Fruit fly (Drosophila melanogaster) whole organism, embryonic: ENCODE data around the gene CG13113.

Source experiments
- Aef1 ChIP-seq: fragments of 200-800 bp; sonication (Bioruptor generic); IDR thresholded peaks from 3 replicates; pipeline ENCODE4 v1.3.6; 2022; ENCODE audit warnings: missing biosample characterization, missing genetic modification characterization
- Bdp1 ChIP-seq: fragments of 200-800 bp; sonication (Bioruptor generic); optimal IDR thresholded peaks from 3 replicates; lab custom pipeline; 2016; ENCODE audit warnings: missing biosample characterization, missing genetic modification characterization
- Bgb ChIP-seq: fragments of 200-800 bp; sonication (Bioruptor generic); IDR thresholded peaks from 2 replicates; pipeline ENCODE4 v1.3.6; 2022; ENCODE audit warnings: missing biosample characterization, missing genetic modification characterization; ENCODE audit not compliant: partially characterized antibody
- CG11456 ChIP-seq: fragments of 200-800 bp; sonication (Bioruptor generic); IDR thresholded peaks from 3 replicates; pipeline ENCODE4 v1.3.6; 2022; ENCODE audit warnings: missing biosample characterization, missing genetic modification characterization
- CG11504 ChIP-seq: fragments of 200-800 bp; sonication (Bioruptor generic); optimal IDR thresholded peaks from 3 replicates; lab custom pipeline; 2019; ENCODE audit warnings: missing biosample characterization, mild to moderate bottlenecking, missing genetic modification characterization, moderate library complexity
- CG12659 ChIP-seq: fragments of 200-800 bp; sonication (Bioruptor generic); optimal IDR thresholded peaks from 3 replicates; lab custom pipeline; 2017; ENCODE audit warnings: mild to moderate bottlenecking, missing biosample characterization, missing genetic modification reagents, missing genetic modification characterization
- CG31365 ChIP-seq: fragments of 200-800 bp; sonication (Bioruptor generic); optimal IDR thresholded peaks from 2 replicates; lab custom pipeline; 2018; ENCODE audit warnings: missing biosample characterization, mild to moderate bottlenecking, missing genetic modification characterization
- CG31388 ChIP-seq: fragments of 200-800 bp; sonication (Bioruptor generic); optimal IDR thresholded peaks from 2 replicates; lab custom pipeline; 2016; ENCODE audit warnings: missing biosample characterization, missing genetic modification characterization
- CG32532 ChIP-seq: fragments of 200-800 bp; sonication (Bioruptor generic); IDR thresholded peaks from 2 replicates; pipeline ENCODE4 v1.3.6; 2022; ENCODE audit warnings: missing biosample characterization, missing genetic modification characterization
- CG34376 ChIP-seq: fragments of 200-800 bp; sonication (Bioruptor generic); optimal IDR thresholded peaks from 2 replicates; lab custom pipeline; 2018; ENCODE audit warnings: missing biosample characterization, mild to moderate bottlenecking, missing genetic modification characterization
- CG3847 ChIP-seq: fragments of 200-800 bp; sonication (Bioruptor generic); IDR thresholded peaks from 2 replicates; pipeline ENCODE4 v1.3.6; 2022; ENCODE audit warnings: missing biosample characterization, missing genetic modification characterization
- CG42726 ChIP-seq: fragments of 200-800 bp; sonication (Bioruptor generic); IDR thresholded peaks from 2 replicates; pipeline ENCODE4 v1.3.6; 2022; ENCODE audit warnings: missing biosample characterization, missing genetic modification characterization; ENCODE audit not compliant: partially characterized antibody
- CG4404 ChIP-seq: fragments of 200-800 bp; sonication (Bioruptor generic); IDR thresholded peaks from 2 replicates; pipeline ENCODE4 v1.3.6; 2022; ENCODE audit warnings: missing biosample characterization, missing genetic modification characterization
- CG4424 ChIP-seq: fragments of 200-800 bp; sonication (Bioruptor generic); optimal IDR thresholded peaks from 3 replicates; lab custom pipeline; 2016; ENCODE audit warnings: missing biosample characterization, missing genetic modification characterization
- CG6654 ChIP-seq: fragments of 200-800 bp; sonication (Bioruptor generic); optimal IDR thresholded peaks from 2 replicates; lab custom pipeline; 2017; ENCODE audit warnings: missing biosample characterization, mild to moderate bottlenecking, missing genetic modification characterization
- CG6765 ChIP-seq: fragments of 200-800 bp; sonication (Bioruptor generic); optimal IDR thresholded peaks from 3 replicates; lab custom pipeline; 2017; ENCODE audit warnings: missing biosample characterization, mild to moderate bottlenecking, missing genetic modification characterization
- CG6813 ChIP-seq: fragments of 200-800 bp; sonication (Bioruptor generic); optimal IDR thresholded peaks from 2 replicates; lab custom pipeline; 2017; ENCODE audit warnings: missing biosample characterization, missing genetic modification characterization, mild to moderate bottlenecking, moderate library complexity, missing genetic modification reagents
- CG7372 ChIP-seq: fragments of 200-800 bp; sonication (Bioruptor generic); IDR thresholded peaks from 2 replicates; pipeline ENCODE4 v1.3.6; 2022; ENCODE audit warnings: missing biosample characterization, missing genetic modification characterization
- CG7963 ChIP-seq: fragments of 200-800 bp; sonication (Bioruptor generic); IDR thresholded peaks from 3 replicates; pipeline ENCODE4 v1.3.6; 2022; ENCODE audit warnings: missing biosample characterization, missing genetic modification characterization; ENCODE audit not compliant: partially characterized antibody
- CG7987 ChIP-seq: fragments of 200-800 bp; sonication (Bioruptor generic); optimal IDR thresholded peaks from 2 replicates; lab custom pipeline; 2018; ENCODE audit warnings: missing biosample characterization, mild to moderate bottlenecking, missing genetic modification characterization, moderate library complexity
- CG8944 ChIP-seq: fragments of 200-800 bp; sonication (Bioruptor generic); optimal IDR thresholded peaks from 3 replicates; lab custom pipeline; 2016; ENCODE audit warnings: missing biosample characterization, missing genetic modification characterization
- Dad ChIP-seq: fragments of 200-800 bp; sonication (Bioruptor generic); optimal IDR thresholded peaks from 3 replicates; lab custom pipeline; 2016; ENCODE audit warnings: missing biosample characterization, missing genetic modification characterization
- Drgx ChIP-seq: fragments of 200-800 bp; sonication (Bioruptor generic); IDR thresholded peaks from 2 replicates; pipeline ENCODE4 v1.3.6; 2022; ENCODE audit warnings: missing biosample characterization, missing genetic modification characterization
- HLH54F ChIP-seq: fragments of 200-800 bp; sonication (Bioruptor generic); optimal IDR thresholded peaks from 3 replicates; lab custom pipeline; 2016; ENCODE audit warnings: missing biosample characterization, missing genetic modification characterization
- Med ChIP-seq: fragments of 200-800 bp; sonication (Bioruptor generic); peaks from one replicate; lab custom pipeline; 2016; ENCODE audit warnings: missing biosample characterization, missing genetic modification characterization, mild to moderate bottlenecking, inconsistent platforms, moderate library complexity
- Meics ChIP-seq: fragments of 200-800 bp; sonication (Bioruptor generic); optimal IDR thresholded peaks from 2 replicates; lab custom pipeline; 2017; ENCODE audit warnings: missing biosample characterization, mild to moderate bottlenecking, missing genetic modification characterization
- Ssrp ChIP-seq: fragments of 200-800 bp; sonication (Bioruptor generic); optimal IDR thresholded peaks from 2 replicates; lab custom pipeline; 2018; ENCODE audit warnings: missing biosample characterization, mild to moderate bottlenecking, missing genetic modification characterization, moderate library complexity
- Vsx1 ChIP-seq: fragments of 200-800 bp; sonication (Bioruptor generic); optimal IDR thresholded peaks from 2 replicates; lab custom pipeline; 2017; ENCODE audit warnings: missing biosample characterization, mild to moderate bottlenecking, missing genetic modification characterization, missing genetic modification reagents
- YL-1 ChIP-seq: fragments of 200-800 bp; sonication (Bioruptor generic); optimal IDR thresholded peaks from 3 replicates; lab custom pipeline; 2017; ENCODE audit warnings: missing biosample characterization, mild to moderate bottlenecking, missing genetic modification characterization
- chinmo ChIP-seq: fragments of 200-800 bp; sonication (Bioruptor generic); IDR thresholded peaks from 4 replicates; pipeline ENCODE4 v1.3.6; 2022; ENCODE audit warnings: missing biosample characterization, missing genetic modification characterization; ENCODE audit not compliant: partially characterized antibody
- chn ChIP-seq: fragments of 200-800 bp; sonication (Bioruptor generic); optimal IDR thresholded peaks from 2 replicates; lab custom pipeline; 2016; ENCODE audit warnings: missing biosample characterization, missing genetic modification characterization
- ci ChIP-seq: fragments of 200-800 bp; sonication (Bioruptor generic); IDR thresholded peaks from 3 replicates; pipeline ENCODE4 v1.3.6; 2022; ENCODE audit warnings: missing biosample characterization, missing genetic modification characterization
- corto ChIP-seq: fragments of 200-800 bp; sonication (Bioruptor generic); optimal IDR thresholded peaks from 2 replicates; lab custom pipeline; 2016; ENCODE audit warnings: missing biosample characterization, mild to moderate bottlenecking, missing genetic modification characterization, moderate library complexity
- croc ChIP-seq: fragments of 200-800 bp; sonication (Bioruptor generic); conservative IDR thresholded peaks from 3 replicates; pipeline ENCODE4 v1.3.6; 2022; ENCODE audit warnings: missing biosample characterization, missing genetic modification characterization
- crol ChIP-seq: fragments of 200-800 bp; sonication (Bioruptor generic); IDR thresholded peaks from 2 replicates; pipeline ENCODE4 v1.3.6; 2022; ENCODE audit warnings: missing biosample characterization, missing genetic modification characterization
- dpn ChIP-seq, 2 experiments: fragments of 200-800 bp; sonication (Bioruptor generic); optimal IDR thresholded peaks; 3 replicates each; lab custom pipeline; 2016; ENCODE audit warnings: missing biosample characterization in 2 of 2, missing genetic modification characterization in 2 of 2
- klu ChIP-seq: fragments of 200-800 bp; sonication (Bioruptor generic); IDR thresholded peaks from 2 replicates; pipeline ENCODE4 v1.3.6; 2022; ENCODE audit warnings: missing biosample characterization, missing genetic modification characterization
- kni ChIP-seq: fragments of 200-800 bp; sonication (Bioruptor generic); optimal IDR thresholded peaks from 3 replicates; lab custom pipeline; 2017; ENCODE audit warnings: mild to moderate bottlenecking, missing biosample characterization, missing genetic modification reagents, missing genetic modification characterization
- lab ChIP-seq: fragments of 200-800 bp; sonication (Bioruptor generic); optimal IDR thresholded peaks from 3 replicates; lab custom pipeline; 2017; ENCODE audit warnings: missing biosample characterization, missing genetic modification characterization, mild to moderate bottlenecking, moderate library complexity, missing genetic modification reagents
- org-1 ChIP-seq: fragments of 200-800 bp; sonication (Bioruptor generic); optimal IDR thresholded peaks from 2 replicates; lab custom pipeline; 2017; ENCODE audit warnings: missing biosample characterization, missing genetic modification characterization
- peb ChIP-seq: fragments of 200-800 bp; sonication (Bioruptor generic); IDR thresholded peaks from 2 replicates; pipeline ENCODE4 v1.3.6; 2022; ENCODE audit warnings: missing biosample characterization, missing genetic modification characterization
- sc ChIP-seq, 3 experiments: fragments of >200 bp in 2 of 3; fragments of 200-800 bp in 1 of 3; sonication (Bioruptor generic) in 1 of 3; optimal IDR thresholded peaks; 2 replicates in 2 of 3; 3 replicates in 1 of 3; lab custom pipeline; 2017; ENCODE audit warnings: mild to moderate bottlenecking in 1 of 3, missing biosample characterization in 1 of 3, missing genetic modification characterization in 1 of 3, missing genetic modification reagents in 1 of 3
- sob ChIP-seq: fragments of 200-800 bp; sonication (Bioruptor generic); IDR thresholded peaks from 2 replicates; pipeline ENCODE4 v1.3.6; 2022; ENCODE audit warnings: missing biosample characterization, missing genetic modification characterization
- sr ChIP-seq: fragments of 200-800 bp; sonication (Bioruptor generic); IDR thresholded peaks from 3 replicates; pipeline ENCODE4 v1.3.6; 2022; ENCODE audit warnings: missing biosample characterization, missing genetic modification characterization
- tll ChIP-seq, 2 experiments: fragments of 200-800 bp in 1 of 2; fragments of >200 bp in 1 of 2; sonication (Bioruptor generic) in 1 of 2; optimal IDR thresholded peaks; 2 replicates each; lab custom pipeline; 2017 to 2019; ENCODE audit warnings: missing biosample characterization in 2 of 2, missing genetic modification characterization in 2 of 2, mild to moderate bottlenecking in 1 of 2, moderate library complexity in 1 of 2
- trh ChIP-seq: fragments of 200-800 bp; sonication (Bioruptor generic); optimal IDR thresholded peaks from 2 replicates; lab custom pipeline; 2016; ENCODE audit warnings: missing biosample characterization, missing genetic modification characterization
- vfl ChIP-seq: fragments of 200-800 bp; sonication (Bioruptor generic); optimal IDR thresholded peaks from 2 replicates; lab custom pipeline; 2016; ENCODE audit warnings: missing biosample characterization, missing genetic modification characterization
- wdn ChIP-seq: fragments of 200-800 bp; sonication (Bioruptor generic); IDR thresholded peaks from 2 replicates; pipeline ENCODE4 v1.3.6; 2022; ENCODE audit warnings: missing biosample characterization, missing genetic modification characterization
- zen ChIP-seq: fragments of 200-800 bp; sonication (Bioruptor generic); optimal IDR thresholded peaks from 3 replicates; lab custom pipeline; 2018; ENCODE audit warnings: missing biosample characterization, mild to moderate bottlenecking, missing genetic modification characterization, moderate library complexity
- zen2 ChIP-seq: fragments of 200-800 bp; sonication (Bioruptor generic); IDR thresholded peaks from 3 replicates; pipeline ENCODE4 v1.3.6; 2022; ENCODE audit warnings: missing biosample characterization, missing genetic modification characterization; ENCODE audit not compliant: partially characterized antibody

CG13113 gene

DNA sequence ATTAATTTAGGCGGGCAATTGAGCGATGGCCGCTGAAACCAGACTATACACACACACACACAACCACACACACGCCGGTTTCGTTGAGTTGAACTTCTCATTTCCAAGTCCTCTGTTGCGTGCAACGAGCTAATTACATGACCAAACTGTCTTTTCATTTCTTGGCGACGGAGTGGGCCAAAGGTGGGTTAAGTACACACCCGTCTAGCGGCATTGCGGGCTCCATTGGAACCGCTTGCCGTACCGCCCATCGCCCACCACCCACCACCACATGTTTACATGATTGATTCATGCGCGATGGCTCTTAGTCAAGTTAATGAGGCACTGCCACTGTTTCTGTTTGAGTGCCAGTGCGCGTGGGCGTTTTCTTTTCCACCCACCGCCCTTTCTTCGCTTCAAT, 33.5 kb upstream of the CG13113 start (continued):
- no peak for TF ChIP-seq CG11504 (tag; lab: Kevin White, UChicago)
- TF ChIP-seq sob (GFP tag; lab: Robert Waterston, UW): no peak
- no peak for TF ChIP-seq sc (optimal IDR thresholded peaks at IDR 0.05; lab: Kevin White, UChicago)
- TF ChIP-seq sc (GFP tag; optimal IDR thresholded peaks at IDR 0.05; lab: Kevin White, UChicago): no peak
- TF ChIP-seq CG34376: no peak
- TF ChIP-seq vfl: no peak
- TF ChIP-seq croc (GFP tag; lab: Robert Waterston, UW): no peak
- TF ChIP-seq corto (GFP tag; lab: Kevin White, UChicago): no peak
- no peak for TF ChIP-seq Ssrp
- no peak for TF ChIP-seq CG7987 (GFP tag; lab: Kevin White, UChicago)
- TF ChIP-seq sr (GFP tag; lab: Robert Waterston, UW): peak; percentile 80
- no peak for TF ChIP-seq YL-1 (GFP tag; lab: Kevin White, UChicago)
- no peak for TF ChIP-seq CG6654 (GFP tag; lab: Kevin White, UChicago)
- TF ChIP-seq Bdp1 (GFP tag; lab: Kevin White, UChicago): no peak
- no peak for TF ChIP-seq HLH54F (GFP tag; lab: Kevin White, UChicago)
- TF ChIP-seq crol: 0 out of 2 replicates have a peak, but pooled peaks have one; percentile 25
- TF ChIP-seq CG31365 (tag; lab: Kevin White, UChicago): no peak
- TF ChIP-seq wdn: no peak
- no peak for TF ChIP-seq trh (GFP tag; lab: Kevin White, UChicago)
- TF ChIP-seq org-1 (GFP tag; lab: Kevin White, UChicago): no peak
- no peak for TF ChIP-seq CG8944 (GFP tag; lab: Kevin White, UChicago)
- no peak for TF ChIP-seq CG6813 (GFP tag; lab: Kevin White, UChicago)
- no peak for TF ChIP-seq CG11456 (GFP tag; lab: Robert Waterston, UW)
- TF ChIP-seq Drgx (GFP tag; lab: Robert Waterston, UW): no peak
- no peak for TF ChIP-seq CG12659 (GFP tag; lab: Kevin White, UChicago)
- TF ChIP-seq Meics (GFP tag; lab: Kevin White, UChicago): no peak
- TF ChIP-seq CG6765 (GFP tag; lab: Kevin White, UChicago): no peak
- no peak for TF ChIP-seq peb (GFP tag; lab: Robert Waterston, UW)
- TF ChIP-seq lab (GFP tag; lab: Kevin White, UChicago): peak; percentile 71
- TF ChIP-seq CG31388 (GFP tag; lab: Kevin White, UChicago): no peak
- no peak for TF ChIP-seq klu (GFP tag; lab: Robert Waterston, UW)
- TF ChIP-seq Vsx1 (GFP tag; lab: Kevin White, UChicago): no peak
- TF ChIP-seq ci (GFP tag; lab: Robert Waterston, UW): no peak
- no peak for TF ChIP-seq CG42726 (GFP tag; lab: Robert Waterston, UW)
- no peak for TF ChIP-seq dpn (GFP tag; optimal IDR thresholded peaks at IDR 0.05; lab: Kevin White, UChicago)
- no peak for TF ChIP-seq zen (tag; lab: Kevin White, UChicago)
- TF ChIP-seq CG4424 (GFP tag; lab: Kevin White, UChicago): no peak
- peak; percentile 77 for TF ChIP-seq Med (GFP tag; lab: Kevin White, UChicago)
- TF ChIP-seq CG7963 (GFP tag; lab: Robert Waterston, UW): no peak
- TF ChIP-seq CG32532 (GFP tag; lab: Robert Waterston, UW): 0 out of 2 replicates have a peak, but pooled peaks have one; percentile 10
- no peak for TF ChIP-seq zen2 (GFP tag; lab: Robert Waterston, UW)
- no peak for TF ChIP-seq CG3847 (GFP tag; lab: Robert Waterston, UW)
- no peak for TF ChIP-seq CG7372 (GFP tag; lab: Robert Waterston, UW)
- TF ChIP-seq chinmo: 0 out of 4 replicates have a peak, but pooled peaks have one; percentile 14
- TF ChIP-seq CG4404: no peak
- no peak for TF ChIP-seq chn (GFP tag; lab: Kevin White, UChicago)
- TF ChIP-seq tll (GFP tag; optimal IDR thresholded peaks at IDR 0.05; lab: Kevin White, UChicago): no peak
- TF ChIP-seq kni (GFP tag; lab: Kevin White, UChicago): peak; percentile 44
- TF ChIP-seq Aef1 (GFP tag; lab: Robert Waterston, UW): no peak
- TF ChIP-seq Bgb (GFP tag; lab: Robert Waterston, UW): no peak
- no peak for TF ChIP-seq Dad
